Fruit fly (Drosophila melanogaster) whole organism, prepupa: ENCODE measurements around the gene Twdlalpha.

Source experiments
- CG1621 ChIP-seq: fragments of 200-800 bp; sonication (Bioruptor generic); optimal IDR thresholded peaks from 3 replicates; lab custom pipeline; 2018; ENCODE audit warnings: missing biosample characterization, mild to moderate bottlenecking, missing genetic modification characterization
- CG31627 ChIP-seq: fragments of 200-800 bp; sonication (Bioruptor generic); optimal IDR thresholded peaks from 3 replicates; lab custom pipeline; 2016; ENCODE audit warnings: missing biosample characterization, missing genetic modification characterization
- CG3919 ChIP-seq: fragments of 200-800 bp; sonication (Bioruptor generic); optimal IDR thresholded peaks from 3 replicates; lab custom pipeline; 2016; ENCODE audit warnings: missing biosample characterization, missing genetic modification characterization
- CG7368 ChIP-seq: fragments of 200-800 bp; sonication (Bioruptor generic); optimal IDR thresholded peaks from 3 replicates; lab custom pipeline; 2016; ENCODE audit warnings: missing biosample characterization, missing genetic modification characterization
- Sox14 ChIP-seq: fragments of 200-800 bp; sonication (Bioruptor generic); optimal IDR thresholded peaks from 3 replicates; lab custom pipeline; 2016; ENCODE audit warnings: missing biosample characterization, missing genetic modification characterization
- achi ChIP-seq: fragments of 200-800 bp; sonication (Bioruptor generic); optimal IDR thresholded peaks from 3 replicates; lab custom pipeline; 2016; ENCODE audit warnings: missing biosample characterization, missing genetic modification characterization
- fkh ChIP-seq: fragments of 200-800 bp; sonication (Bioruptor generic); optimal IDR thresholded peaks from 3 replicates; lab custom pipeline; 2017; ENCODE audit warnings: missing biosample characterization, mild to moderate bottlenecking, missing genetic modification characterization, moderate library complexity
- ss ChIP-seq, 2 experiments: fragments of 200-800 bp; sonication (Bioruptor generic); optimal IDR thresholded peaks; 2 replicates in 1 of 2; 3 replicates in 1 of 2; lab custom pipeline; 2017 to 2018; ENCODE audit warnings: mild to moderate bottlenecking in 2 of 2, missing biosample characterization in 2 of 2, missing genetic modification characterization in 2 of 2, moderate library complexity in 1 of 2
- topi ChIP-seq: fragments of 200-800 bp; sonication (Bioruptor generic); optimal IDR thresholded peaks from 3 replicates; lab custom pipeline; 2016; ENCODE audit warnings: missing biosample characterization, missing genetic modification characterization

dm6 chrX:16694477-16694876 is 48.2 kb upstream of the Twdlalpha start:
- TF ChIP-seq fkh (GFP tag; lab: Kevin White, UChicago): peak; percentile 5
- no peak for TF ChIP-seq ss (GFP tag; optimal IDR thresholded peaks at IDR 0.05; lab: Kevin White, UChicago)
- TF ChIP-seq CG3919: no peak
- peak; percentile 19 for TF ChIP-seq achi
- TF ChIP-seq Sox14 (GFP tag; lab: Kevin White, UChicago): no peak
- no peak for TF ChIP-seq CG1621 (tag; lab: Kevin White, UChicago)
- no peak for TF ChIP-seq CG7368
- TF ChIP-seq CG31627 (GFP tag; lab: Kevin White, UChicago): no peak
- TF ChIP-seq topi (GFP tag; lab: Kevin White, UChicago): no peak
